Fruit fly (Drosophila melanogaster) whole organism, prepupa: ENCODE results near the gene Hsp26.

Experiments used
- Blimp-1 ChIP-seq: fragments of 200-800 bp; sonication (Bioruptor generic); optimal IDR thresholded peaks from 3 replicates; lab custom pipeline; 2017; ENCODE audit warnings: missing biosample characterization, missing genetic modification characterization, mild to moderate bottlenecking, moderate library complexity, missing genetic modification reagents
- CG10631 ChIP-seq: fragments of 200-800 bp; sonication (Bioruptor generic); optimal IDR thresholded peaks from 2 replicates; lab custom pipeline; 2016; ENCODE audit warnings: missing biosample characterization, missing genetic modification characterization
- CG10669 ChIP-seq: fragments of 200-800 bp; sonication (Bioruptor generic); optimal IDR thresholded peaks from 3 replicates; lab custom pipeline; 2018; ENCODE audit warnings: missing biosample characterization, mild to moderate bottlenecking, missing genetic modification characterization, moderate library complexity
- CG11294 ChIP-seq: fragments of 200-800 bp; sonication (Bioruptor generic); IDR thresholded peaks from 2 replicates; pipeline ENCODE4 v1.3.6; 2022; ENCODE audit warnings: missing biosample characterization, missing genetic modification characterization
- CG11762 ChIP-seq: fragments of 200-800 bp; sonication (Bioruptor generic); optimal IDR thresholded peaks from 3 replicates; lab custom pipeline; 2016; ENCODE audit warnings: missing biosample characterization, missing genetic modification characterization; ENCODE audit not compliant: insufficient read depth
- CG11902 ChIP-seq: fragments of 200-800 bp; sonication (Bioruptor generic); optimal IDR thresholded peaks from 3 replicates; lab custom pipeline; 2016; ENCODE audit warnings: missing biosample characterization, missing genetic modification characterization
- CG1621 ChIP-seq: fragments of 200-800 bp; sonication (Bioruptor generic); optimal IDR thresholded peaks from 3 replicates; lab custom pipeline; 2018; ENCODE audit warnings: missing biosample characterization, mild to moderate bottlenecking, missing genetic modification characterization
- CG16779 ChIP-seq: fragments of 200-800 bp; sonication (Bioruptor generic); optimal IDR thresholded peaks from 3 replicates; lab custom pipeline; 2017; ENCODE audit warnings: missing biosample characterization, mild to moderate bottlenecking, missing genetic modification characterization
- CG31627 ChIP-seq: fragments of 200-800 bp; sonication (Bioruptor generic); optimal IDR thresholded peaks from 3 replicates; lab custom pipeline; 2016; ENCODE audit warnings: missing biosample characterization, missing genetic modification characterization
- CG32006 ChIP-seq: fragments of 200-800 bp; sonication (Bioruptor generic); optimal IDR thresholded peaks from 3 replicates; lab custom pipeline; 2017; ENCODE audit warnings: missing biosample characterization, mild to moderate bottlenecking, missing genetic modification characterization
- CG3919 ChIP-seq: fragments of 200-800 bp; sonication (Bioruptor generic); optimal IDR thresholded peaks from 3 replicates; lab custom pipeline; 2016; ENCODE audit warnings: missing biosample characterization, missing genetic modification characterization
- CG6163 ChIP-seq: fragments of 200-800 bp; sonication (Bioruptor generic); IDR thresholded peaks from 3 replicates; pipeline ENCODE4 v1.3.6; 2022; ENCODE audit warnings: missing biosample characterization, missing genetic modification characterization
- CG6792 ChIP-seq: fragments of 200-800 bp; sonication (Bioruptor generic); optimal IDR thresholded peaks from 3 replicates; lab custom pipeline; 2016; ENCODE audit warnings: missing biosample characterization, missing genetic modification characterization
- CG6808 ChIP-seq: fragments of 200-800 bp; sonication (Bioruptor generic); optimal IDR thresholded peaks from 3 replicates; lab custom pipeline; 2017; ENCODE audit warnings: missing biosample characterization, missing genetic modification characterization, mild to moderate bottlenecking, moderate library complexity, missing genetic modification reagents
- CG8119 ChIP-seq: fragments of 200-800 bp; sonication (Bioruptor generic); IDR thresholded peaks from 3 replicates; pipeline ENCODE4 v1.3.6; 2022; ENCODE audit warnings: missing biosample characterization, missing genetic modification characterization
- CG8632 ChIP-seq: fragments of 200-800 bp; sonication (Bioruptor generic); optimal IDR thresholded peaks from 3 replicates; lab custom pipeline; 2016; ENCODE audit warnings: missing biosample characterization, missing genetic modification characterization
- Eip75B ChIP-seq: fragments of 200-800 bp; sonication (Bioruptor generic); optimal IDR thresholded peaks from 3 replicates; lab custom pipeline; 2016; ENCODE audit warnings: missing biosample characterization, missing genetic modification characterization
- Eip78C ChIP-seq: fragments of 200-800 bp; sonication (Bioruptor generic); peaks from one replicate; lab custom pipeline; 2016; ENCODE audit warnings: missing biosample characterization, missing genetic modification characterization
- Eip93F ChIP-seq: fragments of 200-800 bp; sonication (Bioruptor generic); optimal IDR thresholded peaks from 2 replicates; lab custom pipeline; 2016; ENCODE audit warnings: missing biosample characterization, mild to moderate bottlenecking, missing genetic modification characterization
- Ets21C ChIP-seq: fragments of 200-800 bp; sonication (Bioruptor generic); optimal IDR thresholded peaks from 3 replicates; lab custom pipeline; 2016; ENCODE audit warnings: missing biosample characterization, missing genetic modification characterization
- Ets96B ChIP-seq: fragments of 200-800 bp; optimal IDR thresholded peaks from 2 replicates; lab custom pipeline; 2019; ENCODE audit warnings: missing biosample characterization, mild to moderate bottlenecking, missing genetic modification characterization, moderate library complexity
- Hr38 ChIP-seq: sonication (Bioruptor generic); optimal IDR thresholded peaks from 2 replicates; lab custom pipeline; 2016; ENCODE audit warnings: missing biosample characterization, missing genetic modification characterization
- Hr39 ChIP-seq: fragments of 200-800 bp; sonication (Bioruptor generic); optimal IDR thresholded peaks from 2 replicates; lab custom pipeline; 2016; ENCODE audit warnings: missing biosample characterization, missing genetic modification characterization
- Smox ChIP-seq: fragments of 200-800 bp; sonication (Bioruptor generic); optimal IDR thresholded peaks from 3 replicates; lab custom pipeline; 2016; ENCODE audit warnings: missing biosample characterization, missing genetic modification characterization
- Sox102F ChIP-seq: fragments of 200-800 bp; sonication (Bioruptor generic); optimal IDR thresholded peaks from 2 replicates; lab custom pipeline; 2016; ENCODE audit warnings: missing biosample characterization, mild to moderate bottlenecking, missing genetic modification characterization
- Sox14 ChIP-seq: fragments of 200-800 bp; sonication (Bioruptor generic); optimal IDR thresholded peaks from 3 replicates; lab custom pipeline; 2016; ENCODE audit warnings: missing biosample characterization, missing genetic modification characterization
- Sox15 ChIP-seq: fragments of 200-800 bp; sonication (Bioruptor generic); optimal IDR thresholded peaks from 3 replicates; lab custom pipeline; 2016; ENCODE audit warnings: missing biosample characterization, missing genetic modification characterization
- achi ChIP-seq: fragments of 200-800 bp; sonication (Bioruptor generic); optimal IDR thresholded peaks from 3 replicates; lab custom pipeline; 2016; ENCODE audit warnings: missing biosample characterization, missing genetic modification characterization
- cyc ChIP-seq: fragments of 200-800 bp; sonication (Bioruptor generic); optimal IDR thresholded peaks from 3 replicates; lab custom pipeline; 2016; ENCODE audit warnings: missing biosample characterization, missing genetic modification characterization
- dac ChIP-seq: fragments of 200-800 bp; sonication (Bioruptor generic); optimal IDR thresholded peaks from 2 replicates; lab custom pipeline; 2017; ENCODE audit warnings: missing biosample characterization, mild to moderate bottlenecking, missing genetic modification characterization
- dsx ChIP-seq: fragments of 200-800 bp; optimal IDR thresholded peaks from 3 replicates; lab custom pipeline; 2019; ENCODE audit warnings: missing biosample characterization, mild to moderate bottlenecking, missing genetic modification characterization, moderate library complexity; ENCODE audit not compliant: poor library complexity, severe bottlenecking
- eg ChIP-seq: fragments of 200-800 bp; sonication (Bioruptor generic); IDR thresholded peaks from 3 replicates; pipeline ENCODE4 v1.3.6; 2022; ENCODE audit warnings: missing biosample characterization, missing genetic modification characterization
- esn ChIP-seq: fragments of 200-800 bp; sonication (Bioruptor generic); optimal IDR thresholded peaks from 2 replicates; lab custom pipeline; 2016; ENCODE audit warnings: missing biosample characterization, mild to moderate bottlenecking, missing genetic modification characterization, moderate library complexity
- fd59A ChIP-seq: fragments of 200-800 bp; sonication (Bioruptor generic); optimal IDR thresholded peaks from 2 replicates; lab custom pipeline; 2017; ENCODE audit warnings: missing biosample characterization, mild to moderate bottlenecking, missing genetic modification characterization, missing genetic modification reagents
- fkh ChIP-seq: fragments of 200-800 bp; sonication (Bioruptor generic); optimal IDR thresholded peaks from 3 replicates; lab custom pipeline; 2017; ENCODE audit warnings: missing biosample characterization, mild to moderate bottlenecking, missing genetic modification characterization, moderate library complexity
- lz ChIP-seq: fragments of 200-800 bp; sonication (Bioruptor generic); optimal IDR thresholded peaks from 3 replicates; lab custom pipeline; 2016; ENCODE audit warnings: missing biosample characterization, missing genetic modification characterization
- net ChIP-seq: fragments of 200-800 bp; sonication (Bioruptor generic); optimal IDR thresholded peaks from 3 replicates; lab custom pipeline; 2016; ENCODE audit warnings: missing biosample characterization, missing genetic modification characterization
- salr ChIP-seq, 2 experiments: fragments of 200-800 bp; sonication (Bioruptor generic); optimal IDR thresholded peaks; 3 replicates each; lab custom pipeline; 2016 to 2018; ENCODE audit warnings: missing biosample characterization in 2 of 2, missing genetic modification characterization in 2 of 2, mild to moderate bottlenecking in 1 of 2
- spab ChIP-seq: fragments of 200-800 bp; sonication (Bioruptor generic); optimal IDR thresholded peaks from 2 replicates; lab custom pipeline; 2017; ENCODE audit warnings: missing biosample characterization, mild to moderate bottlenecking, missing genetic modification characterization, missing genetic modification reagents
- ss ChIP-seq, 2 experiments: fragments of 200-800 bp; sonication (Bioruptor generic); optimal IDR thresholded peaks; 2 replicates in 1 of 2; 3 replicates in 1 of 2; lab custom pipeline; 2017 to 2018; ENCODE audit warnings: mild to moderate bottlenecking in 2 of 2, missing biosample characterization in 2 of 2, missing genetic modification characterization in 2 of 2, moderate library complexity in 1 of 2
- svp ChIP-seq: fragments of 200-800 bp; sonication (Bioruptor generic); peaks from one replicate; lab custom pipeline; 2016; ENCODE audit warnings: missing biosample characterization, missing genetic modification characterization
- vri ChIP-seq: fragments of 200-800 bp; sonication (Bioruptor generic); optimal IDR thresholded peaks from 3 replicates; lab custom pipeline; 2016; ENCODE audit warnings: missing biosample characterization, mild to moderate bottlenecking, missing genetic modification characterization

The Hsp26 gene

dm6 chr3L:9366850-9367430, 10.3 kb downstream of the Hsp26 start, which contains the start of the genes Klp67A and CG4452 (continued):
- no peak for TF ChIP-seq Sox15 (GFP tag; lab: Kevin White, UChicago)
- TF ChIP-seq, all 60 proteins: peak for 13

- TF ChIP-seq Blimp-1 (no peak), cyc (GFP tag; lab: Kevin White, UChicago) (no peak), Sox14 (GFP tag; lab: Kevin White, UChicago) (no peak), Eip93F (GFP tag; lab: Kevin White, UChicago) (peak; percentile 15), achi (peak; percentile 58)
- TF ChIP-seq, all 60 proteins: peak for 2
Observed at dm6 chr3L:9364131-9364530, 13.1 kb downstream of the Hsp26 start, which contains the start of gene mRRF1. Gene mRRF1, plus strand, starts transcription at chr3L:9364350.

dm6 chr3L:9361894-9362293, 15.3 kb downstream of the Hsp26 start, which contains the start of gene CG34456:
Gene CG34456, plus strand, starts transcription at chr3L:9362108.
- TF ChIP-seq svp (GFP tag; lab: Kevin White, UChicago) (peak; percentile 81), eg (GFP tag; lab: Robert Waterston, UW) (no peak), Sox102F (no peak), CG6163 (GFP tag; lab: Robert Waterston, UW) (0 out of 3 replicates have a peak, but pooled peaks have one; percentile 39), Eip78C (GFP tag; lab: Kevin White, UChicago) (peak; percentile 59), Smox (no peak), Eip93F (GFP tag; lab: Kevin White, UChicago) (no peak), CG10631 (no peak), achi (no peak), CG1621 (tag; lab: Kevin White, UChicago) (no peak), CG8632 (GFP tag; lab: Kevin White, UChicago) (no peak), fkh (GFP tag; lab: Kevin White, UChicago) (peak; percentile 25), CG6808 (peak; percentile 19)
- TF ChIP-seq, all 60 proteins: peak for 5

dm6 chr3L:9360217-9360692, 17.0 kb downstream of the Hsp26 start, which contains the start of gene Pdxk:
Gene Pdxk, plus strand, starts transcription at chr3L:9360316.
- TF ChIP-seq Smox: no peak
- TF ChIP-seq CG32006: no peak
- TF ChIP-seq CG31627 (GFP tag; lab: Kevin White, UChicago): no peak
- no peak; the same call in 2 of the 3 replicates for TF ChIP-seq CG6163 (GFP tag; lab: Robert Waterston, UW)
- TF ChIP-seq fkh (GFP tag; lab: Kevin White, UChicago): peak; percentile 84
- peak; percentile 2 for TF ChIP-seq CG1621 (tag; lab: Kevin White, UChicago)
- TF ChIP-seq Hr39 (GFP tag; lab: Kevin White, UChicago): no peak
- peak; percentile 3 for TF ChIP-seq net (GFP tag; lab: Kevin White, UChicago)
- peak; percentile 74 for TF ChIP-seq Eip78C (GFP tag; lab: Kevin White, UChicago)
- no peak for TF ChIP-seq Hr38
- no peak for TF ChIP-seq spab (GFP tag; lab: Kevin White, UChicago)
- no peak for TF ChIP-seq CG11294
- TF ChIP-seq CG10669 (GFP tag; lab: Kevin White, UChicago): peak; percentile 71
- TF ChIP-seq svp (GFP tag; lab: Kevin White, UChicago): peak; percentile 89
- TF ChIP-seq ss (GFP tag; optimal IDR thresholded peaks at IDR 0.05; lab: Kevin White, UChicago): peak; percentile 14 to 20
- no peak for TF ChIP-seq Sox102F
- peak; percentile 39 for TF ChIP-seq dsx (GFP tag; lab: Kevin White, UChicago)
- peak; percentile 3 for TF ChIP-seq esn
- TF ChIP-seq CG3919: no peak
- peak; percentile 39 for TF ChIP-seq CG16779 (tag; lab: Kevin White, UChicago)
- no peak for TF ChIP-seq lz (GFP tag; lab: Kevin White, UChicago)
- TF ChIP-seq Sox15 (GFP tag; lab: Kevin White, UChicago): no peak
- TF ChIP-seq CG6792 (GFP tag; lab: Kevin White, UChicago): no peak
- no peak for TF ChIP-seq salr (GFP tag; optimal IDR thresholded peaks at IDR 0.05; lab: Kevin White, UChicago)
- no peak for TF ChIP-seq fd59A (GFP tag; lab: Kevin White, UChicago)
- TF ChIP-seq CG11762 (GFP tag; lab: Kevin White, UChicago): no peak
- no peak for TF ChIP-seq Eip93F (GFP tag; lab: Kevin White, UChicago)
- no peak for TF ChIP-seq Ets21C
- TF ChIP-seq vri (GFP tag; lab: Kevin White, UChicago): peak; percentile 45
- no peak for TF ChIP-seq dac
- peak; percentile 43 for TF ChIP-seq Eip75B (GFP tag; lab: Kevin White, UChicago)
- TF ChIP-seq Sox14 (GFP tag; lab: Kevin White, UChicago): peak; percentile 12
- no peak for TF ChIP-seq eg (GFP tag; lab: Robert Waterston, UW)
- TF ChIP-seq Ets96B (tag; lab: Kevin White, UChicago): no peak
- TF ChIP-seq CG8119 (GFP tag; lab: Robert Waterston, UW): 0 out of 3 replicates have a peak, but pooled peaks have one; percentile 30
- TF ChIP-seq CG11902 (GFP tag; lab: Kevin White, UChicago): no peak
